Worm (Caenorhabditis elegans) whole organism, L1 larva: ENCODE measurements around the gene sri-33.

Experiments used
- aly-2 ChIP-seq: fragments of 150-350 bp; optimal IDR thresholded peaks from 2 replicates; lab custom pipeline; 2014; ENCODE audit warnings: missing biosample characterization, missing genetic modification characterization
- ceh-82 ChIP-seq, 3 experiments: fragments of 150-350 bp in 1 of 3; sonication (generic microtip) in 2 of 3; optimal IDR thresholded peaks; 2 replicates each; lab custom pipeline; 2014 to 2017; ENCODE audit warnings: missing biosample characterization in 3 of 3, missing genetic modification characterization in 3 of 3
- elt-2 ChIP-seq: sonication (generic microtip); optimal IDR thresholded peaks from 2 replicates; lab custom pipeline; 2016; ENCODE audit warnings: missing genetic modification characterization, mild to moderate bottlenecking, inconsistent platforms, missing compliant biosample characterization, missing genetic modification reagents
- elt-3 ChIP-seq, 6 experiments: fragments of 150-350 bp in 1 of 6; sonication (generic microtip); optimal IDR thresholded peaks; 2 replicates each; lab custom pipeline; 2017 to 2018; ENCODE audit warnings: missing biosample characterization in 6 of 6, missing genetic modification characterization in 6 of 6, inconsistent platforms in 1 of 6
- fos-1 ChIP-seq: fragments of 150-350 bp; optimal IDR thresholded peaks from 2 replicates; lab custom pipeline; 2014; ENCODE audit warnings: missing biosample characterization, missing genetic modification characterization
- hlh-17 ChIP-seq: fragments of 200-800 bp; sonication (Bioruptor generic); optimal IDR thresholded peaks from 2 replicates; lab custom pipeline; 2018; ENCODE audit warnings: missing genetic modification characterization, mild to moderate bottlenecking, missing compliant biosample characterization, moderate library complexity, borderline replicate concordance
- hpl-2 ChIP-seq: fragments of 150-350 bp; optimal IDR thresholded peaks from 2 replicates; lab custom pipeline; 2014; ENCODE audit warnings: missing biosample characterization, missing genetic modification reagents, missing genetic modification characterization
- lsy-2 ChIP-seq, 2 experiments: fragments of 150-350 bp; optimal IDR thresholded peaks; 2 replicates each; lab custom pipeline; 2014; ENCODE audit warnings: missing biosample characterization in 2 of 2, missing genetic modification characterization in 2 of 2
- skn-1 ChIP-seq: fragments of 150-350 bp; optimal IDR thresholded peaks from 2 replicates; lab custom pipeline; 2014; ENCODE audit warnings: missing biosample characterization, missing genetic modification characterization
- snpc-4 ChIP-seq: fragments of 150-350 bp; optimal IDR thresholded peaks from 2 replicates; lab custom pipeline; 2014; ENCODE audit warnings: missing biosample characterization, missing genetic modification characterization
- tbx-2 ChIP-seq: sonication (generic microtip); optimal IDR thresholded peaks from 2 replicates; lab custom pipeline; 2016; ENCODE audit warnings: missing genetic modification characterization, missing compliant biosample characterization
- zag-1 ChIP-seq: fragments of 150-350 bp; optimal IDR thresholded peaks from 2 replicates; lab custom pipeline; 2014; ENCODE audit warnings: missing biosample characterization, missing genetic modification characterization

DNA sequence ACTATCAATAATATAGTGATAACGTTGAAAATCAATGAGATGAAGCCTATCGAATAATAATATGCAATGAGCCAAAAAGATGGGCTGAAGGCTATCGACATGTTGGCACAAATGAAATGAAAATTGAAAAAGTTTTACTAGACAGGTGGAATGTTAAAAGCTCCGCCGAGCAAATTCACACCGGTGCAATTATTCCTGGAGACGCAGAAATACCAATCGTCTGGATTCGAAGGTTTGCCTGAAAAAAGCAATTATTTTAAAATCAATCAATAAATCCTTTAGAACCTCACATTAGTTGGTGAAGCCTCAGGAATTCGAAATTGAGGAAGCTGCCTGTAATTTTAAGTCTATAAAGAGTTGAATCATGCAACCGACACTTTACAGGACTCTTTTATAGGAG is 2.3 kb downstream of the sri-33 start, which contains the start of gene sri-32:
- TF ChIP-seq zag-1 (tag; lab: Kevin White, UChicago): no peak
- TF ChIP-seq snpc-4 (tag; lab: Kevin White, UChicago): no peak
- TF ChIP-seq hlh-17 (GFP tag; lab: Kevin White, UChicago): no peak
- TF ChIP-seq skn-1 (tag; lab: Kevin White, UChicago): no peak
- TF ChIP-seq lsy-2 (tag; optimal IDR thresholded peaks at IDR 0.05; lab: Kevin White, UChicago): no peak
- TF ChIP-seq aly-2: no peak
- TF ChIP-seq elt-3 (tag; optimal IDR thresholded peaks at IDR 0.05; lab: Kevin White, UChicago): no peak
- TF ChIP-seq fos-1 (tag; lab: Kevin White, UChicago): no peak
- no peak for TF ChIP-seq elt-2 (tag; lab: Kevin White, UChicago)
- TF ChIP-seq hpl-2 (GFP tag; lab: Kevin White, UChicago): no peak
- no peak for TF ChIP-seq ceh-82 (tag; optimal IDR thresholded peaks at IDR 0.05; lab: Kevin White, UChicago)
- TF ChIP-seq tbx-2: no peak
